Fruit fly (Drosophila melanogaster): ENCODE measurements around the gene CG46339.

CG46339 gene

dm6 chr3R:26912615-26913014 lies 2.9 kb upstream of the CG46339 start, which contains the start of gene Ets97D (continued):
- TF ChIP-seq CG13287 (GFP tag; IDR thresholded peaks at IDR 0.05; ENCODE audit: partially characterized antibody): peak; percentile 42; the same call in 1 of the 2 replicates
- TF ChIP-seq Sin3A (optimal IDR thresholded peaks at IDR 0.05): peak; percentile 42
- no peak for TF ChIP-seq CG4282 (GFP tag; optimal IDR thresholded peaks at IDR 0.05)
- TF ChIP-seq sug (tag; optimal IDR thresholded peaks at IDR 0.05): peak; percentile 15
- peak; percentile 19; the same call in 1 of the 2 replicates for TF ChIP-seq Scr (GFP tag; IDR thresholded peaks at IDR 0.05; ENCODE audit: partially characterized antibody)
- TF ChIP-seq CG4360 (GFP tag; IDR thresholded peaks at IDR 0.05): 0 out of 2 replicates have a peak, but pooled peaks have one; percentile 9
- peak; percentile 100 for TF ChIP-seq E2f2 (GFP tag; IDR thresholded peaks at IDR 0.05)
- TF ChIP-seq NC2β (GFP tag; optimal IDR thresholded peaks at IDR 0.05): peak; percentile 37
- TF ChIP-seq CG8924 (tag; optimal IDR thresholded peaks at IDR 0.05): peak; percentile 63
- peak; percentile 34 for TF ChIP-seq gro (GFP tag; optimal IDR thresholded peaks at IDR 0.05)
- no peak for TF ChIP-seq onecut (GFP tag; IDR thresholded peaks at IDR 0.05)
- TF ChIP-seq Sry-δ (GFP tag; optimal IDR thresholded peaks at IDR 0.05): peak; percentile 27
- TF ChIP-seq Dp (GFP tag; optimal IDR thresholded peaks at IDR 0.05): peak; percentile 100
- TF ChIP-seq CG12391 (tag; optimal IDR thresholded peaks at IDR 0.05): peak; percentile 16
- TF ChIP-seq Nf-YB (GFP tag; optimal IDR thresholded peaks at IDR 0.05): no peak
- no peak for TF ChIP-seq disco-r (GFP tag; optimal IDR thresholded peaks at IDR 0.05)
- TF ChIP-seq CG2116 (GFP tag; optimal IDR thresholded peaks at IDR 0.05): peak; percentile 69
- TF ChIP-seq slbo (GFP tag; IDR thresholded peaks at IDR 0.05): no peak
- TF ChIP-seq CG34224 (GFP tag; IDR thresholded peaks at IDR 0.05; ENCODE audit: partially characterized antibody): peak; percentile 36; the same call in 2 of the 3 replicates
- TF ChIP-seq sens (GFP tag): peak; percentile 77
- TF ChIP-seq gfzf (GFP tag; optimal IDR thresholded peaks at IDR 0.05): peak; percentile 95
- TF ChIP-seq H2.0 (GFP tag; IDR thresholded peaks at IDR 0.05): no peak
- TF ChIP-seq B-H1 (GFP tag; IDR thresholded peaks at IDR 0.05): no peak
- TF ChIP-seq CG5180 (GFP tag; optimal IDR thresholded peaks at IDR 0.05): peak; percentile 52
- TF ChIP-seq ap (GFP tag; IDR thresholded peaks at IDR 0.05): no peak
- TF ChIP-seq CG17361 (GFP tag; IDR thresholded peaks at IDR 0.05): no peak
- peak; percentile 12 for TF ChIP-seq phol (tag; optimal IDR thresholded peaks at IDR 0.05)
- TF ChIP-seq her (GFP tag; optimal IDR thresholded peaks at IDR 0.05): no peak
- TF ChIP-seq CG3847 (GFP tag; IDR thresholded peaks at IDR 0.05): peak; percentile 65
- no peak for TF ChIP-seq chn (GFP tag; optimal IDR thresholded peaks at IDR 0.05)
- peak; percentile 4 for TF ChIP-seq CG11504 (tag; optimal IDR thresholded peaks at IDR 0.05)
- TF ChIP-seq BEAF-32 (GFP tag; optimal IDR thresholded peaks at IDR 0.05): peak; percentile 37
- TF ChIP-seq CG4424 (GFP tag; optimal IDR thresholded peaks at IDR 0.05): no peak
- no peak for TF ChIP-seq CG8281 (tag; optimal IDR thresholded peaks at IDR 0.05)
- TF ChIP-seq scrt (GFP tag; optimal IDR thresholded peaks at IDR 0.05): peak; percentile 68
- TF ChIP-seq CG14710 (tag; optimal IDR thresholded peaks at IDR 0.05): peak; percentile 63
- peak; percentile 49 for TF ChIP-seq CG15514 (GFP tag; optimal IDR thresholded peaks at IDR 0.05)
- TF ChIP-seq CG6654 (GFP tag; optimal IDR thresholded peaks at IDR 0.05): no peak
- TF ChIP-seq gce (GFP tag; IDR thresholded peaks at IDR 0.05): no peak
- no peak for TF ChIP-seq CG13123 (GFP tag; optimal IDR thresholded peaks at IDR 0.05)
- TF ChIP-seq p53 (GFP tag; optimal IDR thresholded peaks at IDR 0.05): peak; percentile 1
- peak; percentile 74 for TF ChIP-seq CHES-1-like (GFP tag; optimal IDR thresholded peaks at IDR 0.05)
- TF ChIP-seq MESR4 (GFP tag; optimal IDR thresholded peaks at IDR 0.05): peak; percentile 61
- no peak for TF ChIP-seq dimm (GFP tag; IDR thresholded peaks at IDR 0.05)
- no peak; the same call in 3 of the 4 replicates for TF ChIP-seq chinmo (GFP tag; IDR thresholded peaks at IDR 0.05; ENCODE audit: partially characterized antibody)
- TF ChIP-seq CG4617 (GFP tag; optimal IDR thresholded peaks at IDR 0.05; ENCODE audit: borderline replicate concordance): peak; percentile 94
- TF ChIP-seq pb (GFP tag; optimal IDR thresholded peaks at IDR 0.05): no peak
- peak; percentile 97 for TF ChIP-seq CG7928 (GFP tag; optimal IDR thresholded peaks at IDR 0.05)
- peak; percentile 44 for TF ChIP-seq Lhr (GFP tag; optimal IDR thresholded peaks at IDR 0.05)
- TF ChIP-seq Pdp1 (GFP tag; optimal IDR thresholded peaks at IDR 0.05): peak in 1 of 2 experiments; percentile 31
- TF ChIP-seq CG9797 (GFP tag; optimal IDR thresholded peaks at IDR 0.05): peak; percentile 83
